Fruit fly (Drosophila melanogaster) whole organism, embryonic: ENCODE data around the gene Ada1-1.

Experiments used
- Atf6 ChIP-seq: fragments of 200-800 bp; sonication (Bioruptor generic); IDR thresholded peaks from 2 replicates; pipeline ENCODE4 v1.3.6; 2022; ENCODE audit warnings: missing biosample characterization, missing genetic modification characterization
- BEAF-32 ChIP-seq: fragments of 200-800 bp; sonication (Bioruptor generic); optimal IDR thresholded peaks from 3 replicates; lab custom pipeline; 2017; ENCODE audit warnings: missing biosample characterization, missing genetic modification characterization, mild to moderate bottlenecking, moderate library complexity, missing genetic modification reagents
- CG10147 ChIP-seq: fragments of 200-800 bp; sonication (Bioruptor generic); optimal IDR thresholded peaks from 2 replicates; lab custom pipeline; 2019; ENCODE audit warnings: missing biosample characterization, mild to moderate bottlenecking, missing genetic modification characterization, moderate library complexity
- CG10267 ChIP-seq: fragments of 200-800 bp; sonication (Bioruptor generic); optimal IDR thresholded peaks from 2 replicates; lab custom pipeline; 2018; ENCODE audit warnings: missing biosample characterization, mild to moderate bottlenecking, missing genetic modification characterization, moderate library complexity
- CG11398 ChIP-seq: fragments of 200-800 bp; sonication (Bioruptor generic); optimal IDR thresholded peaks from 2 replicates; lab custom pipeline; 2016; ENCODE audit warnings: missing biosample characterization, missing genetic modification characterization
- CG13287 ChIP-seq: fragments of 200-800 bp; sonication (Bioruptor generic); IDR thresholded peaks from 2 replicates; pipeline ENCODE4 v1.3.6; 2022; ENCODE audit warnings: missing biosample characterization, missing genetic modification characterization; ENCODE audit not compliant: partially characterized antibody
- CG13296 ChIP-seq: fragments of 200-800 bp; sonication (Bioruptor generic); optimal IDR thresholded peaks from 3 replicates; lab custom pipeline; 2018; ENCODE audit warnings: missing biosample characterization, mild to moderate bottlenecking, missing genetic modification characterization
- CG15269 ChIP-seq: fragments of 200-800 bp; sonication (Bioruptor generic); optimal IDR thresholded peaks from 2 replicates; lab custom pipeline; 2018; ENCODE audit warnings: missing biosample characterization, mild to moderate bottlenecking, missing genetic modification characterization, moderate library complexity
- CG15479 ChIP-seq: fragments of 200-800 bp; sonication (Bioruptor generic); optimal IDR thresholded peaks from 3 replicates; lab custom pipeline; 2019; ENCODE audit warnings: missing biosample characterization, mild to moderate bottlenecking, missing genetic modification characterization, moderate library complexity
- CG15514 ChIP-seq: fragments of 200-800 bp; sonication (Bioruptor generic); optimal IDR thresholded peaks from 3 replicates; lab custom pipeline; 2017; ENCODE audit warnings: missing biosample characterization, missing genetic modification characterization, mild to moderate bottlenecking, moderate library complexity, missing genetic modification reagents
- CG17328 ChIP-seq: fragments of 200-800 bp; sonication (Bioruptor generic); IDR thresholded peaks from 2 replicates; pipeline ENCODE4 v1.3.6; 2022; ENCODE audit warnings: missing biosample characterization, missing genetic modification characterization
- CG31224 ChIP-seq: fragments of 200-800 bp; sonication (Bioruptor generic); IDR thresholded peaks from 2 replicates; pipeline ENCODE4 v1.3.6; 2022; ENCODE audit warnings: missing biosample characterization, missing genetic modification characterization
- CG31365 ChIP-seq: fragments of 200-800 bp; sonication (Bioruptor generic); optimal IDR thresholded peaks from 2 replicates; lab custom pipeline; 2018; ENCODE audit warnings: missing biosample characterization, mild to moderate bottlenecking, missing genetic modification characterization
- CG43689 ChIP-seq: fragments of 200-800 bp; sonication (Bioruptor generic); IDR thresholded peaks from 2 replicates; pipeline ENCODE4 v1.3.6; 2022; ENCODE audit warnings: missing biosample characterization, missing genetic modification characterization
- CG4404 ChIP-seq: fragments of 200-800 bp; sonication (Bioruptor generic); IDR thresholded peaks from 2 replicates; pipeline ENCODE4 v1.3.6; 2022; ENCODE audit warnings: missing biosample characterization, missing genetic modification characterization
- CG4424 ChIP-seq: fragments of 200-800 bp; sonication (Bioruptor generic); optimal IDR thresholded peaks from 3 replicates; lab custom pipeline; 2016; ENCODE audit warnings: missing biosample characterization, missing genetic modification characterization
- CG4617 ChIP-seq: fragments of 200-800 bp; sonication (Bioruptor generic); optimal IDR thresholded peaks from 3 replicates; lab custom pipeline; 2016; ENCODE audit warnings: missing biosample characterization, missing genetic modification characterization, borderline replicate concordance
- CG6854 ChIP-seq: fragments of 200-800 bp; sonication (Bioruptor generic); optimal IDR thresholded peaks from 3 replicates; lab custom pipeline; 2017; ENCODE audit warnings: missing biosample characterization, mild to moderate bottlenecking, missing genetic modification characterization
- CG7839 ChIP-seq: fragments of 200-800 bp; sonication (Bioruptor generic); optimal IDR thresholded peaks from 3 replicates; lab custom pipeline; 2018; ENCODE audit warnings: missing biosample characterization, mild to moderate bottlenecking, missing genetic modification characterization, moderate library complexity
- CG9932 ChIP-seq: fragments of 200-800 bp; sonication (Bioruptor generic); IDR thresholded peaks from 2 replicates; pipeline ENCODE4 v1.3.6; 2022; ENCODE audit warnings: missing biosample characterization, missing genetic modification characterization
- Dp ChIP-seq: fragments of 200-800 bp; sonication (Bioruptor generic); optimal IDR thresholded peaks from 2 replicates; lab custom pipeline; 2018; ENCODE audit warnings: missing biosample characterization, mild to moderate bottlenecking, missing genetic modification characterization, moderate library complexity
- Drgx ChIP-seq: fragments of 200-800 bp; sonication (Bioruptor generic); IDR thresholded peaks from 2 replicates; pipeline ENCODE4 v1.3.6; 2022; ENCODE audit warnings: missing biosample characterization, missing genetic modification characterization
- E2f2 ChIP-seq: fragments of 200-800 bp; sonication (Bioruptor generic); IDR thresholded peaks from 2 replicates; pipeline ENCODE4 v1.3.6; 2022; ENCODE audit warnings: missing biosample characterization, missing genetic modification characterization
- Hr39 ChIP-seq: fragments of >200 bp; optimal IDR thresholded peaks from 2 replicates; lab custom pipeline; 2017
- MBD-R2 ChIP-seq: fragments of 200-800 bp; sonication (Bioruptor generic); IDR thresholded peaks from 2 replicates; pipeline ENCODE4 v1.3.6; 2022; ENCODE audit warnings: missing biosample characterization, missing genetic modification characterization
- ash1 ChIP-seq: fragments of 200-800 bp; sonication (Bioruptor generic); optimal IDR thresholded peaks from 2 replicates; lab custom pipeline; 2018; ENCODE audit warnings: missing biosample characterization, mild to moderate bottlenecking, missing genetic modification characterization
- az2 ChIP-seq: fragments of 200-800 bp; sonication (Bioruptor generic); optimal IDR thresholded peaks from 3 replicates; lab custom pipeline; 2016; ENCODE audit warnings: missing biosample characterization, missing genetic modification characterization
- bigmax ChIP-seq: fragments of 200-800 bp; sonication (Bioruptor generic); optimal IDR thresholded peaks from 2 replicates; lab custom pipeline; 2018; ENCODE audit warnings: missing biosample characterization, mild to moderate bottlenecking, missing genetic modification characterization
- bsh ChIP-seq, 2 experiments: fragments of 200-800 bp; sonication (Bioruptor generic); optimal IDR thresholded peaks; 2 replicates each; lab custom pipeline; 2017 to 2018; ENCODE audit warnings: mild to moderate bottlenecking in 2 of 2, missing biosample characterization in 2 of 2, missing genetic modification characterization in 2 of 2, moderate library complexity in 1 of 2
- chinmo ChIP-seq: fragments of 200-800 bp; sonication (Bioruptor generic); IDR thresholded peaks from 4 replicates; pipeline ENCODE4 v1.3.6; 2022; ENCODE audit warnings: missing biosample characterization, missing genetic modification characterization; ENCODE audit not compliant: partially characterized antibody
- crol ChIP-seq: fragments of 200-800 bp; sonication (Bioruptor generic); IDR thresholded peaks from 2 replicates; pipeline ENCODE4 v1.3.6; 2022; ENCODE audit warnings: missing biosample characterization, missing genetic modification characterization
- crp ChIP-seq, 2 experiments: fragments of 200-800 bp; sonication (Bioruptor generic); optimal IDR thresholded peaks; 2 replicates in 1 of 2; 3 replicates in 1 of 2; lab custom pipeline; 2017; ENCODE audit warnings: missing biosample characterization in 2 of 2, missing genetic modification characterization in 2 of 2, mild to moderate bottlenecking in 1 of 2, moderate library complexity in 1 of 2
- dati ChIP-seq: fragments of 200-800 bp; sonication (Bioruptor generic); IDR thresholded peaks from 2 replicates; pipeline ENCODE4 v1.3.6; 2022; ENCODE audit warnings: missing biosample characterization, missing genetic modification characterization
- dmrt99B ChIP-seq: fragments of 200-800 bp; sonication (Bioruptor generic); optimal IDR thresholded peaks from 2 replicates; lab custom pipeline; 2018; ENCODE audit warnings: missing biosample characterization, mild to moderate bottlenecking, missing genetic modification characterization, moderate library complexity
- gcm ChIP-seq: fragments of 200-800 bp; sonication (Bioruptor generic); optimal IDR thresholded peaks from 2 replicates; lab custom pipeline; 2019; ENCODE audit warnings: missing biosample characterization, mild to moderate bottlenecking, missing genetic modification characterization, moderate library complexity
- gfzf ChIP-seq: fragments of 200-800 bp; sonication (Bioruptor generic); optimal IDR thresholded peaks from 2 replicates; lab custom pipeline; 2016; ENCODE audit warnings: missing biosample characterization, mild to moderate bottlenecking, missing genetic modification characterization, moderate library complexity
- lov ChIP-seq, 2 experiments: fragments of 200-800 bp in 1 of 2; fragments of >200 bp in 1 of 2; sonication (Bioruptor generic) in 1 of 2; IDR thresholded peaks in 1 of 2; optimal IDR thresholded peaks in 1 of 2; 2 replicates in 1 of 2; 3 replicates in 1 of 2; pipeline versions ENCODE4 v1.3.6 to Lab custom; 2017 to 2022; ENCODE audit warnings: missing biosample characterization in 1 of 2, missing genetic modification characterization in 1 of 2
- nerfin-2 ChIP-seq: fragments of 200-800 bp; sonication (Bioruptor generic); IDR thresholded peaks from 2 replicates; pipeline ENCODE4 v1.3.6; 2022; ENCODE audit warnings: missing biosample characterization, missing genetic modification characterization; ENCODE audit not compliant: partially characterized antibody
- nom ChIP-seq: fragments of 200-800 bp; sonication (Bioruptor generic); optimal IDR thresholded peaks from 2 replicates; lab custom pipeline; 2017; ENCODE audit warnings: missing biosample characterization, missing genetic modification characterization, mild to moderate bottlenecking, moderate library complexity, missing genetic modification reagents
- rib ChIP-seq: fragments of 200-800 bp; sonication (Bioruptor generic); IDR thresholded peaks from 2 replicates; pipeline ENCODE4 v1.3.6; 2022; ENCODE audit warnings: missing biosample characterization, missing genetic modification characterization
- run ChIP-seq: fragments of 200-800 bp; sonication (Bioruptor generic); optimal IDR thresholded peaks from 3 replicates; lab custom pipeline; 2018; ENCODE audit warnings: missing biosample characterization, mild to moderate bottlenecking, missing genetic modification characterization
- sd ChIP-seq: fragments of 200-800 bp; sonication (Bioruptor generic); optimal IDR thresholded peaks from 3 replicates; lab custom pipeline; 2018; ENCODE audit warnings: missing biosample characterization, mild to moderate bottlenecking, missing genetic modification characterization, moderate library complexity
- sisA ChIP-seq: fragments of 200-800 bp; sonication (Bioruptor generic); IDR thresholded peaks from 2 replicates; pipeline ENCODE4 v1.3.6; 2022; ENCODE audit warnings: missing biosample characterization, missing genetic modification characterization
- sqz ChIP-seq: fragments of 200-800 bp; sonication (Bioruptor generic); optimal IDR thresholded peaks from 3 replicates; lab custom pipeline; 2018; ENCODE audit warnings: missing biosample characterization, mild to moderate bottlenecking, missing genetic modification characterization
- sr ChIP-seq: fragments of 200-800 bp; sonication (Bioruptor generic); IDR thresholded peaks from 3 replicates; pipeline ENCODE4 v1.3.6; 2022; ENCODE audit warnings: missing biosample characterization, missing genetic modification characterization
- stwl ChIP-seq: fragments of 200-800 bp; sonication (Bioruptor generic); optimal IDR thresholded peaks from 3 replicates; lab custom pipeline; 2018; ENCODE audit warnings: missing biosample characterization, mild to moderate bottlenecking, missing genetic modification characterization, moderate library complexity
- zf30C ChIP-seq: fragments of 200-800 bp; sonication (Bioruptor generic); optimal IDR thresholded peaks from 3 replicates; lab custom pipeline; 2018; ENCODE audit warnings: missing biosample characterization, mild to moderate bottlenecking, missing genetic modification characterization

Gene Ada1-1

DNA sequence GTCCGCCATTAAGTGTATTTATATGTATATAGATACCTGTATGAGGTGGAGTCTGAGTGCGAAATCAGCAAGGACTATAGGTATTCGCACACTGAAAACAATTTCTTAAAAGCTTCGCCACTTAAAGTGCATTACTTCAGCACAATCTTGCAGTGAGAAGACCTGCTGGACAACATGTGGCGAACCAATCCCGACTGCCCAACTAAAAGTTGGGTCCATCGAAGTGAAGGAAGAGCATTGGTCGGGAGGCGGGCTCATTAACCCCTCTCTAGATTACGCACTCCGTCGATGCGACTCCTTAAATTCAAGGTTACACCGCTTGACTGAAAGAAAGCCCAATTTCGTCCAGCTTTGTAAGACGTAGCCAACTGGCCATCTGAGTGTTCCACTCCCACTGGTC, 16.6 kb downstream of the Ada1-1 start:
- TF ChIP-seq CG4424 (GFP tag; lab: Kevin White, UChicago), result no peak
- no peak for TF ChIP-seq CG10147 (GFP tag; lab: Kevin White, UChicago)
- no peak for TF ChIP-seq CG7839 (tag; lab: Kevin White, UChicago)
- TF ChIP-seq stwl (tag; lab: Kevin White, UChicago), result no peak
- no peak for TF ChIP-seq zf30C (GFP tag; lab: Kevin White, UChicago)
- TF ChIP-seq CG4617 (GFP tag; lab: Kevin White, UChicago), result no peak
- no peak for TF ChIP-seq dati (GFP tag; lab: Robert Waterston, UW)
- no peak for TF ChIP-seq sr (GFP tag; lab: Robert Waterston, UW)
- no peak for TF ChIP-seq Hr39 (lab: Kevin White, UChicago)
- TF ChIP-seq CG15269 (tag; lab: Kevin White, UChicago), result no peak
- TF ChIP-seq az2 (GFP tag; lab: Kevin White, UChicago), result no peak
- TF ChIP-seq CG9932 (GFP tag; lab: Robert Waterston, UW), result no peak
- no peak for TF ChIP-seq CG6854 (GFP tag; lab: Kevin White, UChicago)
- TF ChIP-seq CG15514, result no peak
- TF ChIP-seq Atf6, result no peak
- no peak for TF ChIP-seq CG31365
- TF ChIP-seq nerfin-2 (GFP tag; lab: Robert Waterston, UW), result no peak
- no peak for TF ChIP-seq CG43689 (GFP tag; lab: Robert Waterston, UW)
- no peak for TF ChIP-seq bigmax (GFP tag; lab: Kevin White, UChicago)
- TF ChIP-seq ash1 (GFP tag; lab: Kevin White, UChicago), result no peak

DNA sequence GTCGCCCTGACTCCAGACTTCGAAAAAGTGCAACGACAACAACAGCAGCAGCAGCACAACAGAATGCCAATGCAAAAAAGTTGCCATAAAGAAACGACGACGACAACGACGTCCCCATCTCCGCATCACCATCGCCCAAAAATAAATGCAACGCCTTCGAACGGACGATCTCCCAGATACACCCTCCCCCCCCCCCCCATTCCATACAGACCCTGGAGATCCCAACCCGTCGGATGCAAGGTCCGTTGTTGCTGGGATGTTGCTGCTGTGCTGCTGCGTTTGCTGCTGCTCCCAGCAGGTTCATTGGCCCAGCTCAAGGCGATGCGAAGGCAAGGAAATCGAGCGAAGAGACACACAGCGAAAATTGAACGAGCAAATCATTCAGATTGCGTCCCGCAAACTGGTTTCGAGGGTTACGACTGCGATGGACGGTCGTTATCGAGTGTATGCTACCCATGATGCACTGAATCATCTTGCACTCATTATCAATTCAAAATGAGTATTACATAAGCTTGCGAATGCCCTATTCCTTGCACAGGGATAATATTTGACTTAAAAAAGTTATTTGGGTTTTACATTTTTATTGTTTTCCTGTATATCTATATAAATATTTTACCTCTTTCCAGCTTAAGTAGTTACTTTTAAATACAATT, 17.3 kb downstream of the Ada1-1 start:
- 0 out of 2 replicates have a peak, but pooled peaks have one; percentile 11 for TF ChIP-seq sisA (GFP tag; lab: Robert Waterston, UW)
- peak; percentile 63 for TF ChIP-seq CG31224 (GFP tag; lab: Robert Waterston, UW)
- TF ChIP-seq Dp, result no peak
- peak; percentile 70 for TF ChIP-seq Hr39 (lab: Kevin White, UChicago)
- TF ChIP-seq nom (GFP tag; lab: Kevin White, UChicago), result peak; percentile 96
- no peak for TF ChIP-seq run (tag; lab: Kevin White, UChicago)
- 0 out of 4 replicates have a peak, but pooled peaks have one; percentile 51 for TF ChIP-seq chinmo (GFP tag; lab: Robert Waterston, UW)
- TF ChIP-seq CG4404, result no peak
- no peak for TF ChIP-seq CG9932 (GFP tag; lab: Robert Waterston, UW)
- TF ChIP-seq crol, result peak; percentile 44; the same call in 1 of the 2 replicates
- no peak for TF ChIP-seq CG17328 (GFP tag; lab: Robert Waterston, UW)
- peak; percentile 58 for TF ChIP-seq Drgx
- TF ChIP-seq BEAF-32 (GFP tag; lab: Kevin White, UChicago), result no peak
- no peak for TF ChIP-seq CG13296 (GFP tag; lab: Kevin White, UChicago)
- peak in 1 of 2 experiments; percentile 42 for TF ChIP-seq bsh (GFP tag; optimal IDR thresholded peaks at IDR 0.05; lab: Kevin White, UChicago)
- TF ChIP-seq CG11398 (GFP tag; lab: Kevin White, UChicago), result no peak

DNA sequence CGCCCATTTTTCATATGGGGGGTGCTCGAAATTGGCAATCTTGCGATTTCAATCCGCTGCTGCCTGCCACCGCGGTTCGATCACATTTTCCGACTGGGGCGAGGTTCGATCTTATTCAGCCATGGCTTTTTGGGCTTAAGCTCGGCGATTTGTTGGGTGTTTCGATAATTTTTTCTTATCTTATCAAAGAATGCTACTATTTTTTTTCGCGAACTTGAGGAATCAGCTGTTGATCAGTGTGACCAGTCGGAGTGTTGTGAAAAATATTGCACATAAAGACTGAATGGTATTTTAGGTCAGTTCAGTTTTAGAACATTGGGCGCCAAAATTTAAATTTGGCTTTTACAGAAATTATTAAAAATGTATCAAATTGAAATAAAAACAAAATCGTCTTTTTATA, 24.1 kb downstream of the Ada1-1 start, which contains the start of gene Wdr81:
TSS of gene Wdr81 (minus strand) at position 226 of the 400 bp plus-strand sequence.
- TF ChIP-seq rib (GFP tag; lab: Robert Waterston, UW) (peak; percentile 68), E2f2 (peak; percentile 94), gcm (no peak), MBD-R2 (GFP tag; lab: Robert Waterston, UW) (peak; percentile 58), lov (optimal IDR thresholded peaks at IDR 0.05; lab: Kevin White, UChicago) (no peak), lov (GFP tag; IDR thresholded peaks at IDR 0.05; lab: Robert Waterston, UW) (no peak), sd (tag; lab: Kevin White, UChicago) (peak; percentile 88), crp (GFP tag; optimal IDR thresholded peaks at IDR 0.05; lab: Kevin White, UChicago) (peak; percentile 76 to 93), sqz (peak; percentile 66), Dp (peak; percentile 96), dmrt99B (tag; lab: Kevin White, UChicago) (no peak), gfzf (peak; percentile 80), CG13287 (GFP tag; lab: Robert Waterston, UW) (peak; percentile 46), CG15479 (GFP tag; lab: Kevin White, UChicago) (no peak), CG10267 (peak; percentile 17)
